Worm (Caenorhabditis elegans) whole organism, mixed stage, embryonic: ENCODE results near the gene nsph-4.1.

Experiments
- ces-1 ChIP-seq: fragments of 150-350 bp; optimal IDR thresholded peaks from 2 replicates; lab custom pipeline; 2014; ENCODE audit warnings: missing biosample characterization, missing genetic modification reagents, missing genetic modification characterization
- elt-3 ChIP-seq: fragments of 150-350 bp; optimal IDR thresholded peaks from 2 replicates; lab custom pipeline; 2014; ENCODE audit warnings: missing biosample characterization, missing genetic modification characterization
- hlh-1 ChIP-seq: fragments of 150-350 bp; optimal IDR thresholded peaks from 2 replicates; lab custom pipeline; 2014; ENCODE audit warnings: missing biosample characterization, missing genetic modification reagents, missing genetic modification characterization
- lsy-2 ChIP-seq: fragments of 150-350 bp; optimal IDR thresholded peaks from 2 replicates; lab custom pipeline; 2014; ENCODE audit warnings: missing biosample characterization, missing genetic modification characterization
- nhr-76 ChIP-seq: sonication (generic microtip); optimal IDR thresholded peaks from 2 replicates; lab custom pipeline; 2017; ENCODE audit warnings: missing biosample characterization, missing genetic modification characterization
- snpc-4 ChIP-seq: fragments of 150-350 bp; optimal IDR thresholded peaks from 2 replicates; lab custom pipeline; 2014; ENCODE audit warnings: missing biosample characterization, missing genetic modification characterization
- unc-62 ChIP-seq: fragments of 150-350 bp; optimal IDR thresholded peaks from 2 replicates; lab custom pipeline; 2014; ENCODE audit warnings: missing biosample characterization, missing genetic modification reagents, missing genetic modification characterization
- ztf-11 ChIP-seq: fragments of 150-350 bp; optimal IDR thresholded peaks from 2 replicates; lab custom pipeline; 2014; ENCODE audit warnings: missing biosample characterization, missing genetic modification characterization

DNA sequence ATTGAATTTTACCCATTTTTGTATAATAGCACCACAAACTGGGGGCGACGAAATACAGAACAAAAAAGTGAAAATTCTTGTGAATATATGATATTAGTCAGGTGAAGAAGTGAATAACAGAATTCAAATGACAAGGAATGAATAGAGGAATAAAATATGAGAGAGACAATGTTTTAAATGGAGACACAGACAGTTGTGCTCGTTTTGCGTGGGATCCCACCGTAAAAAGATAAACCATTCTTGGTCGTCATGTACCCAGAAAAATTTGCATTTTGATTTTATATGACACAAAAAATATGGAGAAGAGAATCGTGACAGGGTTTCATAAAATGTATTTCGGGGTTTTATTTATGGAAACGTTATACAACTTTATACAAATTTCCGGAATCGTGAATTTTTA is 51.1 kb downstream of the nsph-4.1 start, which contains the start of gene F36H12.17:
- TF ChIP-seq elt-3 (no peak), ces-1 (no peak), snpc-4 (tag; lab: Kevin White, UChicago) (no peak), unc-62 (GFP tag; lab: Kevin White, UChicago) (no peak), nhr-76 (tag; lab: Kevin White, UChicago) (no peak), ztf-11 (tag; lab: Kevin White, UChicago) (no peak), lsy-2 (tag; lab: Kevin White, UChicago) (no peak), hlh-1 (tag; lab: Kevin White, UChicago) (no peak)
